Fruit fly (Drosophila melanogaster): ENCODE data around the gene wake.
A peak's percentile ranks its signal among the peaks of the same experiment; 100 is the strongest.

The wake gene

DNA sequence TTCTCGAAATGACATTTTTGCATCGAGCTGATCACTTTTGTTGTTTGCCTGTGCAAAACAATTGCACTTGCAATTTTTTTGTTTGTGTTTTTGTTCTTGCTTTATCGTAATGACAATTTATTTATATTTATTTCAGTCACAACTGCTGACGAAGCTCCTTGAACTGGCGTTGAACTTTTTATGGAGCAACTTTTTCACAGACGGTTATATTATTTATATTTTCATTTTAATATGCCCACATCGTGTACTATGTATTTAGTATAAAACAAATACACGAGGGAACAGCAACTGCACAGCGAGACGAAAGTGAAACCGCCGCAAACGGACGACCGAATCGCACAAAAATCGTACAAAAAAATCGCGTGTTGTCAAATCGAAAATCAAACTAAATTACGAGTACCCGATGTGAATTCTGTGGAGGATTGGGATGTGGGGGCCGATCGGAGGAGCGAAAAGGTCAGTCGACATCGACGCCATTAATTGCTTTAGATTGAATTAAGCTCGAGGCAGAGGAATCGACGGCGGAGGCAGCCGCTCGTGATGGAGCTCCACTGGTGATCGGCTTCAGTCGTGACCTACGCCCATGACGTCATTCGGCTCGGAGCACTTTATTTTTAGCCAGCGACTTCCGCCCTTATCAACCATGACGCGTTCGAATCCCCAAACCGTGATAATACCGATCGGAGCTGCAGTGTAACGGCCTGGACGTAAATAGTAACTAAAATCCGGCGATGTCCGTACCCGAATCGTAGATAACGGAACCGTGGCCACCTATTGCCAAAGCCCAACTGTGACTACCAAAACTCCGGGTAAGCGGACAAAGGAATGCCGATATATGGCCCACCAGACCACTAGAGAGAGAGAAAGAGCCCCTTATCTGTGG is 3.7 kb upstream of the wake start (continued):
- TF ChIP-seq pho (GFP tag; optimal IDR thresholded peaks at IDR 0.05) (no peak), Med (GFP tag) (peak; percentile 25), Adf1 (GFP tag; IDR thresholded peaks at IDR 0.05) (peak; percentile 26; the same call in 1 of the 2 replicates), ftz-f1 (GFP tag; optimal IDR thresholded peaks at IDR 0.05) (no peak), Deaf1 (tag; optimal IDR thresholded peaks at IDR 0.05) (peak; percentile 82), CG10543 (GFP tag; optimal IDR thresholded peaks at IDR 0.05) (peak; percentile 47), CG6654 (GFP tag; optimal IDR thresholded peaks at IDR 0.05) (no peak), GATAe (GFP tag; conservative IDR thresholded peaks at IDR 0.05) (peak; percentile 53), CG6765 (GFP tag; optimal IDR thresholded peaks at IDR 0.05) (peak; percentile 45), CG12769 (tag; optimal IDR thresholded peaks at IDR 0.05) (peak; percentile 65), gsb-n (tag; optimal IDR thresholded peaks at IDR 0.05) (no peak), dm (GFP tag; optimal IDR thresholded peaks at IDR 0.05) (no peak), CG31441 (GFP tag; IDR thresholded peaks at IDR 0.05) (no peak), ATbp (GFP tag; optimal IDR thresholded peaks at IDR 0.05) (no peak)

DNA sequence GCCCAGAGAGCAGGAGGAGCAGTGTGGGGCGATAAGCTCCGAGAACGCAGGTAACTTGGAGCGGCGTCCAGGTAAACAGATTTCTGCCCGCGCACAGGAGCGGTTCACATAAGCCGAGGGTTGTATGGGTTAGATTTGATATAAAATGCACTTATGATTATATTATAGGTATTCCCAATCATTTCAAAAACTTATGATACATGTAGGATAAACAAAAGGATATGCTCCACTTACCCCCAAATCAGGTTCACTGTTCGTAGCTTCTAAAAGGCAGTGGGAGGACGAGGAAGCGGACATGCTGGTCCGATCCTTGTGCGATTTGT is 3.1 kb upstream of the wake start:
- TF ChIP-seq sna (GFP tag; IDR thresholded peaks at IDR 0.05; ENCODE audit: partially characterized antibody) (no peak), hb (GFP tag; IDR thresholded peaks at IDR 0.05; ENCODE audit: partially characterized antibody) (no peak), CG6791 (GFP tag; IDR thresholded peaks at IDR 0.05; ENCODE audit: partially characterized antibody) (no peak), jing (GFP tag; optimal IDR thresholded peaks at IDR 0.05) (no peak), CG18764 (GFP tag; optimal IDR thresholded peaks at IDR 0.05) (no peak), CG6654 (GFP tag; optimal IDR thresholded peaks at IDR 0.05) (no peak), CG32532 (GFP tag; IDR thresholded peaks at IDR 0.05) (peak; percentile 39; the same call in 1 of the 2 replicates), Dip2 (GFP tag; IDR thresholded peaks at IDR 0.05) (no peak), klu (GFP tag; IDR thresholded peaks at IDR 0.05) (no peak), Dfd (GFP tag; optimal IDR thresholded peaks at IDR 0.05) (no peak), Mad (GFP tag; optimal IDR thresholded peaks at IDR 0.05) (no peak), CTCF (GFP tag; optimal IDR thresholded peaks at IDR 0.05) (no peak), NC2α (GFP tag; optimal IDR thresholded peaks at IDR 0.05) (no peak), ci (GFP tag; IDR thresholded peaks at IDR 0.05) (peak; percentile 35; the same call in 1 of the 3 replicates), NfI (GFP tag; optimal IDR thresholded peaks at IDR 0.05) (no peak), CG13123 (GFP tag; optimal IDR thresholded peaks at IDR 0.05) (no peak), Meics (GFP tag; optimal IDR thresholded peaks at IDR 0.05) (no peak), tup (GFP tag; optimal IDR thresholded peaks at IDR 0.05) (no peak), ro (GFP tag; IDR thresholded peaks at IDR 0.05) (no peak), CG17829 (tag; optimal IDR thresholded peaks at IDR 0.05) (no peak), ham (GFP tag; IDR thresholded peaks at IDR 0.05) (no peak), CG42726 (GFP tag; IDR thresholded peaks at IDR 0.05; ENCODE audit: partially characterized antibody) (no peak), phol (tag; optimal IDR thresholded peaks at IDR 0.05) (no peak), CG5180 (GFP tag; optimal IDR thresholded peaks at IDR 0.05) (no peak), nmo (GFP tag; optimal IDR thresholded peaks at IDR 0.05) (no peak), br (optimal IDR thresholded peaks at IDR 0.05) (no peak), Bgb (GFP tag; IDR thresholded peaks at IDR 0.05; ENCODE audit: partially characterized antibody) (peak; percentile 15; the same call in 1 of the 2 replicates), Bteb2 (GFP tag; optimal IDR thresholded peaks at IDR 0.05) (no peak), eyg (GFP tag; optimal IDR thresholded peaks at IDR 0.05) (no peak), CG14710 (tag; optimal IDR thresholded peaks at IDR 0.05) (no peak), GATAe (GFP tag; conservative IDR thresholded peaks at IDR 0.05) (no peak), CG13287 (GFP tag; IDR thresholded peaks at IDR 0.05; ENCODE audit: partially characterized antibody) (no peak), Eip74EF (GFP tag; optimal IDR thresholded peaks at IDR 0.05) (no peak), CG11085 (GFP tag; IDR thresholded peaks at IDR 0.05) (no peak), Blimp-1 (GFP tag; optimal IDR thresholded peaks at IDR 0.05) (no peak), cato (GFP tag; optimal IDR thresholded peaks at IDR 0.05; ENCODE audit: borderline replicate concordance) (no peak), mirr (GFP tag; optimal IDR thresholded peaks at IDR 0.05) (no peak)
